Worm (Caenorhabditis elegans) whole organism, L2 larva: Measurements from ENCODE around the gene nfu-1.

Source experiments
- ceh-16 ChIP-seq: fragments of 150-350 bp; optimal IDR thresholded peaks from 2 replicates; lab custom pipeline; 2014; ENCODE audit warnings: missing biosample characterization, missing genetic modification characterization
- egl-27 ChIP-seq: sonication (generic microtip); optimal IDR thresholded peaks from 3 replicates; lab custom pipeline; 2017; ENCODE audit warnings: missing biosample characterization, missing genetic modification reagents, missing genetic modification characterization
- elt-3 ChIP-seq: sonication (generic microtip); optimal IDR thresholded peaks from 2 replicates; lab custom pipeline; 2017; ENCODE audit warnings: missing biosample characterization, missing genetic modification characterization
- lin-13 ChIP-seq: fragments of 150-350 bp; optimal IDR thresholded peaks from 2 replicates; lab custom pipeline; 2014; ENCODE audit warnings: missing biosample characterization, missing genetic modification reagents, missing genetic modification characterization
- lin-39 ChIP-seq: fragments of 150-350 bp; optimal IDR thresholded peaks from 2 replicates; lab custom pipeline; 2014; ENCODE audit warnings: missing biosample characterization, missing genetic modification reagents, missing genetic modification characterization
- lsy-2 ChIP-seq, 2 experiments: fragments of 150-350 bp in 1 of 2; sonication (generic microtip) in 1 of 2; optimal IDR thresholded peaks; 2 replicates each; lab custom pipeline; 2014 to 2017; ENCODE audit warnings: missing biosample characterization in 2 of 2, missing genetic modification characterization in 2 of 2
- nhr-10 ChIP-seq: sonication (generic microtip); optimal IDR thresholded peaks from 2 replicates; lab custom pipeline; 2017; ENCODE audit warnings: missing biosample characterization, missing genetic modification characterization
- nhr-77 ChIP-seq: fragments of 150-350 bp; optimal IDR thresholded peaks from 2 replicates; lab custom pipeline; 2014; ENCODE audit warnings: missing biosample characterization, missing genetic modification characterization
- sma-3 ChIP-seq: sonication (generic microtip); optimal IDR thresholded peaks from 2 replicates; lab custom pipeline; 2016; ENCODE audit warnings: missing genetic modification reagents, missing genetic modification characterization, missing compliant biosample characterization

- TF ChIP-seq lsy-2 (tag; optimal IDR thresholded peaks at IDR 0.05; lab: Kevin White, UChicago) (peak in 1 of 2 experiments; percentile 38), lin-13 (GFP tag; lab: Kevin White, UChicago) (peak; percentile 38), sma-3 (GFP tag; lab: Kevin White, UChicago) (no peak), elt-3 (tag; lab: Kevin White, UChicago) (no peak), ceh-16 (no peak), nhr-77 (tag; lab: Kevin White, UChicago) (no peak), egl-27 (no peak), nhr-10 (tag; lab: Kevin White, UChicago) (no peak), lin-39 (tag; lab: Kevin White, UChicago) (no peak)
These were observed 42.6 kb upstream of the nfu-1 start for ce11 chrIV:10344621-10345020.
